Worm (Caenorhabditis elegans): ENCODE data around the gene ace-1.

The ace-1 gene

ce11 chrX:16339207-16339606 is 27.9 kb upstream of the ace-1 start:
- TF ChIP-seq Y48G9A.11 (GFP tag; IDR thresholded peaks at IDR 0.05): no peak
- no peak for TF ChIP-seq nhr-6 (tag; optimal IDR thresholded peaks at IDR 0.05)
- no peak for TF ChIP-seq daf-19 (GFP tag; conservative IDR thresholded peaks at IDR 0.05)
- peak; percentile 27 for TF ChIP-seq mep-1 (tag; optimal IDR thresholded peaks at IDR 0.05)
- peak; percentile 42 for TF ChIP-seq hlh-30 (tag; optimal IDR thresholded peaks at IDR 0.05; ENCODE audit: insufficient read depth)
- peak; percentile 5 for TF ChIP-seq rbr-2 (tag; optimal IDR thresholded peaks at IDR 0.05)
- no peak for TF ChIP-seq Y5F2A.4 (GFP tag; optimal IDR thresholded peaks at IDR 0.05)
- no peak for TF ChIP-seq aly-2 (tag; optimal IDR thresholded peaks at IDR 0.05)
- TF ChIP-seq lsy-2 (tag; optimal IDR thresholded peaks at IDR 0.05): peak in 1 of 2 experiments; percentile 30

ce11 chrX:16341838-16342237 is 25.3 kb upstream of the ace-1 start:
- TF ChIP-seq snpc-4 (tag; optimal IDR thresholded peaks at IDR 0.05) (peak; percentile 29), set-16 (GFP tag; IDR thresholded peaks at IDR 0.05) (peak; percentile 28; the same call in 1 of the 2 replicates), aha-1 (tag) (peak; percentile 59), lin-38 (GFP tag; IDR thresholded peaks at IDR 0.05) (0 out of 2 replicates have a peak, but pooled peaks have one; percentile 18), ceh-44 (GFP tag; IDR thresholded peaks at IDR 0.05) (no peak), spr-3 (GFP tag; optimal IDR thresholded peaks at IDR 0.05) (no peak)

ce11 chrX:16342256-16342655 is 24.8 kb upstream of the ace-1 start:
- no peak for TF ChIP-seq daf-16 (GFP tag; optimal IDR thresholded peaks at IDR 0.05)
- peak; percentile 15 for TF ChIP-seq daf-16 (tag; optimal IDR thresholded peaks at IDR 0.05)
- no peak for TF ChIP-seq Y105C5A.15 (GFP tag; IDR thresholded peaks at IDR 0.05)
- TF ChIP-seq madf-9 (GFP tag; conservative IDR thresholded peaks at IDR 0.05): no peak
- peak; percentile 31 for TF ChIP-seq hlh-30 (tag; optimal IDR thresholded peaks at IDR 0.05; ENCODE audit: insufficient read depth)
- TF ChIP-seq hmg-1.1 (GFP tag; IDR thresholded peaks at IDR 0.05): peak; percentile 56
- peak; percentile 24 for TF ChIP-seq mep-1 (tag; optimal IDR thresholded peaks at IDR 0.05)
- TF ChIP-seq F26F4.8 (GFP tag; conservative IDR thresholded peaks at IDR 0.05): no peak
- TF ChIP-seq attf-4 (tag; optimal IDR thresholded peaks at IDR 0.05): no peak

ce11 chrX:16343885-16344640 is 23.0 kb upstream of the ace-1 start:
- TF ChIP-seq unc-62 (GFP tag; optimal IDR thresholded peaks at IDR 0.05 in 1 of 2) (peak in 1 of 2 experiments; percentile 96), unc-62 (tag; optimal IDR thresholded peaks at IDR 0.05) (no peak), daf-19 (GFP tag; conservative IDR thresholded peaks at IDR 0.05) (no peak), aha-1 (tag) (peak; percentile 9), set-16 (GFP tag; IDR thresholded peaks at IDR 0.05) (peak; percentile 52)

- TF ChIP-seq fkh-10 (GFP tag; optimal IDR thresholded peaks at IDR 0.05) (peak; percentile 36), nhr-6 (tag; optimal IDR thresholded peaks at IDR 0.05) (no peak)
Observed at ce11 chrX:16345296-16345695, 21.8 kb upstream of the ace-1 start.

- TF ChIP-seq pqm-1 (tag; optimal IDR thresholded peaks at IDR 0.05) (peak; percentile 70), lin-1 (GFP tag; IDR thresholded peaks at IDR 0.05) (no peak), snpc-1.2 (GFP tag; IDR thresholded peaks at IDR 0.05) (no peak), sdz-12 (GFP tag; optimal IDR thresholded peaks at IDR 0.05) (no peak), hmg-1.1 (GFP tag; IDR thresholded peaks at IDR 0.05) (no peak), arid-1 (GFP tag; conservative IDR thresholded peaks at IDR 0.05) (no peak), zag-1 (tag; optimal IDR thresholded peaks at IDR 0.05) (no peak), aly-2 (tag; optimal IDR thresholded peaks at IDR 0.05) (no peak), jun-1 (tag; optimal IDR thresholded peaks at IDR 0.05) (no peak), ces-1 (GFP tag; optimal IDR thresholded peaks at IDR 0.05) (no peak), spr-1 (tag; optimal IDR thresholded peaks at IDR 0.05) (no peak), unc-39 (tag; optimal IDR thresholded peaks at IDR 0.05) (no peak), hlh-11 (tag; optimal IDR thresholded peaks at IDR 0.05) (peak; percentile 83), nhr-41 (GFP tag; IDR thresholded peaks at IDR 0.05) (no peak), mdl-1 (tag; optimal IDR thresholded peaks at IDR 0.05) (peak in 1 of 2 experiments; percentile 69), Y105C5A.15 (GFP tag; IDR thresholded peaks at IDR 0.05) (no peak), daf-12 (tag; optimal IDR thresholded peaks at IDR 0.05) (no peak), daf-16 (GFP tag; optimal IDR thresholded peaks at IDR 0.05) (peak in 1 of 2 experiments; percentile 22), daf-16 (tag; optimal IDR thresholded peaks at IDR 0.05) (peak; percentile 90), fos-1 (tag; optimal IDR thresholded peaks at IDR 0.05) (no peak)
Observed at ce11 chrX:16346212-16346883, 20.7 kb upstream of the ace-1 start.

All from whole organism, L4 larva.